Worm (Caenorhabditis elegans): Measurements from ENCODE around the gene T24H7.2.

T24H7.2 gene

ce11 chrII:6273916-6274315 lies 26.8 kb downstream of the T24H7.2 start, which contains the start of gene bpl-1 (continued):
- TF ChIP-seq nhr-19 (GFP tag; conservative IDR thresholded peaks at IDR 0.05) (no peak), lsy-2 (tag; optimal IDR thresholded peaks at IDR 0.05) (peak in 1 of 2 experiments; percentile 1), nhr-12 (tag; optimal IDR thresholded peaks at IDR 0.05) (no peak)

ce11 chrII:6281002-6281401 lies 33.9 kb downstream of the T24H7.2 start, which contains the start of gene scly-1:
Gene scly-1 (minus strand): TSS chrII:6281102.
- TF ChIP-seq efl-1 (optimal IDR thresholded peaks at IDR 0.05): no peak
- peak in 1 of 2 experiments; percentile 87 for TF ChIP-seq efl-1 (GFP tag; optimal IDR thresholded peaks at IDR 0.05 in 1 of 2)
- no peak for TF ChIP-seq ceh-8 (GFP tag; optimal IDR thresholded peaks at IDR 0.05)

ce11 chrII:6281903-6282302 lies 34.8 kb downstream of the T24H7.2 start:
- TF ChIP-seq elt-2 (tag; optimal IDR thresholded peaks at IDR 0.05): peak; percentile 38
- no peak for TF ChIP-seq nhr-47 (tag; optimal IDR thresholded peaks at IDR 0.05)

DNA sequence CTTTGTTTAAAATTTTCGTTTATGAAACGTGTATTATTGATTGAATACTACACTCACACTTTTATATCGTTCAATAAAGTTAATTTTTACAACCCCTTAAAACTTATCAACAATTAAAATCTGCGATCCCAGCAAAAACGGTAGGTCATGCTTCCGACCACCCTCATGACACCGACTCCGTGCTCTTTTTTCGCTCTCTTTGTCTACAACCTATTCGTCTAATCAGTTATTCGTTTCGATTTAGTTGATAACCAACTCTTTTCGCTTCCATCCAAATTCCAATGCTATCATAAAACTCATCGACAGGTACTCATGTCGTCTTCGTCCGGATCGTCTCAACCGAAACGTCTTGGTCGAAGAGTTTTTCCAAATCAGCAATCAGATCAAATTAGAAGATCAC lies 36.0 kb downstream of the T24H7.2 start, which contains the start of gene F13H8.1:
Gene F13H8.1, plus strand, starts transcription at position 311 of the 400 bp plus-strand sequence.
- TF ChIP-seq dsc-1 (tag; optimal IDR thresholded peaks at IDR 0.05) (no peak), lin-35 (GFP tag; optimal IDR thresholded peaks at IDR 0.05) (peak in 1 of 2 experiments; percentile 8), C34B4.2 (tag; optimal IDR thresholded peaks at IDR 0.05) (no peak), grh-1 (GFP tag; IDR thresholded peaks at IDR 0.05) (no peak), unc-98 (GFP tag; IDR thresholded peaks at IDR 0.05) (no peak), mef-2 (tag; optimal IDR thresholded peaks at IDR 0.05) (no peak), sptf-1 (tag; optimal IDR thresholded peaks at IDR 0.05) (no peak), xbp-1 (tag; optimal IDR thresholded peaks at IDR 0.05) (no peak), elt-2 (tag; optimal IDR thresholded peaks at IDR 0.05) (peak; percentile 54), fkh-8 (tag; optimal IDR thresholded peaks at IDR 0.05) (no peak), pqm-1 (tag; optimal IDR thresholded peaks at IDR 0.05) (peak; percentile 29)

ce11 chrII:6286865-6287264 lies 39.8 kb downstream of the T24H7.2 start, which contains the start of gene F13H8.6:
Gene F13H8.6 (minus strand): TSS chrII:6286965.
- TF ChIP-seq lir-3 (tag; optimal IDR thresholded peaks at IDR 0.05; ENCODE audit: poor library complexity) (no peak), nhr-19 (GFP tag; conservative IDR thresholded peaks at IDR 0.05) (no peak), nhr-20 (tag; optimal IDR thresholded peaks at IDR 0.05) (no peak), ceh-8 (GFP tag; optimal IDR thresholded peaks at IDR 0.05) (no peak), isw-1 (GFP tag; IDR thresholded peaks at IDR 0.05) (no peak), mab-9 (GFP tag; IDR thresholded peaks at IDR 0.05) (no peak), ceh-82 (tag; optimal IDR thresholded peaks at IDR 0.05) (no peak), lsy-2 (tag; optimal IDR thresholded peaks at IDR 0.05) (no peak), pag-3 (tag; optimal IDR thresholded peaks at IDR 0.05; ENCODE audit: borderline replicate concordance, insufficient read depth) (no peak), nhr-85 (tag) (no peak), fkh-4 (tag; optimal IDR thresholded peaks at IDR 0.05; ENCODE audit: borderline replicate concordance) (no peak), nhr-28 (tag; optimal IDR thresholded peaks at IDR 0.05) (no peak), nhr-84 (tag; optimal IDR thresholded peaks at IDR 0.05) (no peak), rnt-1 (tag; optimal IDR thresholded peaks at IDR 0.05) (no peak), nhr-47 (tag; optimal IDR thresholded peaks at IDR 0.05) (no peak), dpl-1 (GFP tag; optimal IDR thresholded peaks at IDR 0.05) (no peak), nhr-11 (tag; optimal IDR thresholded peaks at IDR 0.05) (no peak), unc-62 (GFP tag; optimal IDR thresholded peaks at IDR 0.05) (no peak), vab-15 (tag; optimal IDR thresholded peaks at IDR 0.05) (no peak)

DNA sequence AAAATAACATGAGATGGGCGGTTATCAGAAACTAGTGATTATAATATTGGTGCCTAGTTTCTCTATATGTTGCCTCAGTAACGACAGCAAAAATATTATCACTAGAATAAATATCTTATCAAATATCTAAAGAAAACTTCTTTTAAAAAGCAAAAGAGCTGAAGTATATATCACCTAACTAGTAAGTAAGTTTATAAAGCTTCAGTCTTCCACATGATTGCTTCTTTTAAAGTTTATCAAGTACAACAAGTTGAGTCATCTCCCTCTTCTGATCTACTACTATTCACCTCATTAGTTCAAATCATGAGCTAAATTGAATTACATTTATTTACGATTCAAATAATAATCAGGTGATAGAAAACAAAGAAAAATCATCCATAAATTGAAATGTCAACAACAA lies 41.0 kb downstream of the T24H7.2 start:
- TF ChIP-seq unc-86 (tag; optimal IDR thresholded peaks at IDR 0.05): no peak
- peak; percentile 5 for TF ChIP-seq swsn-7 (tag; optimal IDR thresholded peaks at IDR 0.05)
- TF ChIP-seq lir-3 (tag; optimal IDR thresholded peaks at IDR 0.05; ENCODE audit: poor library complexity): no peak
- TF ChIP-seq nhr-71 (tag; optimal IDR thresholded peaks at IDR 0.05): peak; percentile 55
- no peak for TF ChIP-seq zip-4 (GFP tag; optimal IDR thresholded peaks at IDR 0.05)
- TF ChIP-seq unc-62 (GFP tag; optimal IDR thresholded peaks at IDR 0.05): no peak
- TF ChIP-seq ceh-90 (tag; optimal IDR thresholded peaks at IDR 0.05): no peak
- TF ChIP-seq nhr-19 (GFP tag; conservative IDR thresholded peaks at IDR 0.05): peak; percentile 3; the same call in 1 of the 2 replicates
- TF ChIP-seq snu-23 (GFP tag; optimal IDR thresholded peaks at IDR 0.05): no peak
- TF ChIP-seq nhr-76 (tag; optimal IDR thresholded peaks at IDR 0.05): no peak
- peak; percentile 87 for TF ChIP-seq ceh-8 (GFP tag; optimal IDR thresholded peaks at IDR 0.05)
- TF ChIP-seq elt-3 (tag; optimal IDR thresholded peaks at IDR 0.05): no peak
- TF ChIP-seq alr-1 (tag; optimal IDR thresholded peaks at IDR 0.05; ENCODE audit: borderline replicate concordance): no peak
- TF ChIP-seq lsy-2 (tag; optimal IDR thresholded peaks at IDR 0.05): peak; percentile 1 to 32
- peak; percentile 13 for TF ChIP-seq fkh-8 (tag; optimal IDR thresholded peaks at IDR 0.05)
- TF ChIP-seq aha-1 (tag; optimal IDR thresholded peaks at IDR 0.05): no peak

Data from whole organism, L1 larva.